Fruit fly (Drosophila melanogaster): ENCODE data around the gene mTerf5.

The mTerf5 gene

DNA sequence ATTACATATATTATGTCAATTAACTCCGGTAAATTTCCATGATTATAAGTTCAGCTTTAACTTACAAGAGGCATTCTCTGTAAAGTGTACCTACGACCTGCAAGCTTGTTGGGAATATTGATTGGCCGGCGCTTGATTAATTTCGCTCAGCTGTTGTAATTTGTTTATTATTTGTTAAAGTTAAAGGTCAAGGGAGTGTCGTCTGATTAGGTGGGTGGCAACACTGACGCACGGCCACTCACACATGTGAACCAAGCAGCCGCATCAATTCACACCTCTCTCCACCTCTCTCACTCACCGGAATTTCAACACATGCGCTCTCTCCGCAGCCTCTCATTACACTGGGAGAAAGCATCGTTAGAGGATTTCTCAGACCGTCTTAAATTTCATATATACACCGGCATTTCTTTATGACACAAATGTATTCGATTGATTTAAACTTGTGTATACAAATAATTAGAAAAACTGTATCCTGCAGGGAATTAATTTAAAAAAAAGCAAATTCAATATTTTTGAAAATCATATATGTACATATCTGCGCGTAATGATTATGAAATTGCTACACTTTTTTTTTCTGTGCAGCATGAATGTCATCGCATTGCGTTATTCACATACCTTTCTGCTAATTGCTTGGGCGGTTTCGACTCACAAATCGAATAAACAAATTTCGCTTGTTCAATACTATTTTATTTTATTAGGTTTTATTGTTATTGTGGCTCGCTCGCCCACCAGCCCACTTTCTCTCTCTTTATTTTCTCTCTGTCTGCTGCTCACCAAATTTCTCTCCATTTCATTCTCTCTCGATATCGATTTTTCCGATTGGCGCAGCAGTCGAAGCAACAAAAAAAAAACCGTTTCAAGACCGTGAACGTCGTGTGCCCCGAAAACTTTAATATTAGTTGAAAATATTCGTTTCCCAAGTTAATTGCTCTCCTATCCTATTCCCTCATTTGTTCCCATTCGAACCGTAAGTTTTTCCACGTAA is 51.2 kb downstream of the mTerf5 start (continued):
- TF ChIP-seq pan (optimal IDR thresholded peaks at IDR 0.05): no peak
- peak in 1 of 2 experiments; percentile 91 for TF ChIP-seq pan (GFP tag; optimal IDR thresholded peaks at IDR 0.05 in 1 of 2, IDR thresholded peaks at IDR 0.05 in 1 of 2)
- TF ChIP-seq CG5953 (GFP tag; IDR thresholded peaks at IDR 0.05): peak; percentile 87
- TF ChIP-seq CG34224 (GFP tag; IDR thresholded peaks at IDR 0.05; ENCODE audit: partially characterized antibody): no peak
- peak; percentile 86 for TF ChIP-seq twi (tag; optimal IDR thresholded peaks at IDR 0.05)
- TF ChIP-seq CG15479 (GFP tag; optimal IDR thresholded peaks at IDR 0.05): peak; percentile 45
- TF ChIP-seq PHDP (tag; optimal IDR thresholded peaks at IDR 0.05): peak; percentile 94
- TF ChIP-seq Elba2 (GFP tag; optimal IDR thresholded peaks at IDR 0.05): peak; percentile 66
- TF ChIP-seq CG13123 (GFP tag; optimal IDR thresholded peaks at IDR 0.05): peak; percentile 81
- peak; percentile 93 for TF ChIP-seq CG4820 (GFP tag; optimal IDR thresholded peaks at IDR 0.05)
- peak; percentile 88 for TF ChIP-seq ttk (GFP tag; IDR thresholded peaks at IDR 0.05)
- peak; percentile 88 for TF ChIP-seq kay (GFP tag; optimal IDR thresholded peaks at IDR 0.05)
- peak; percentile 38; the same call in 1 of the 3 replicates for TF ChIP-seq Doc3 (GFP tag; IDR thresholded peaks at IDR 0.05; ENCODE audit: partially characterized antibody)
- TF ChIP-seq HLH4C (GFP tag; IDR thresholded peaks at IDR 0.05; ENCODE audit: partially characterized antibody): 0 out of 3 replicates have a peak, but pooled peaks have one; percentile 29
- peak; percentile 81; the same call in 2 of the 3 replicates for TF ChIP-seq ken (GFP tag; IDR thresholded peaks at IDR 0.05)
- TF ChIP-seq CG43689 (GFP tag; IDR thresholded peaks at IDR 0.05): peak; percentile 45; the same call in 1 of the 2 replicates
- peak; percentile 83 for TF ChIP-seq CG6272 (GFP tag; IDR thresholded peaks at IDR 0.05)
- TF ChIP-seq HLHmδ (GFP tag; optimal IDR thresholded peaks at IDR 0.05): no peak
- peak; percentile 46 for TF ChIP-seq Neu2 (GFP tag; optimal IDR thresholded peaks at IDR 0.05; ENCODE audit: borderline replicate concordance)
- TF ChIP-seq otp (GFP tag; IDR thresholded peaks at IDR 0.05): peak; percentile 65; the same call in 2 of the 3 replicates
- TF ChIP-seq CG2889 (GFP tag; IDR thresholded peaks at IDR 0.05): peak; percentile 71; the same call in 2 of the 3 replicates
- TF ChIP-seq Rfx (GFP tag; IDR thresholded peaks at IDR 0.05): peak; percentile 84
- peak; percentile 95 for TF ChIP-seq CG12391 (tag; optimal IDR thresholded peaks at IDR 0.05)
- peak; percentile 89 for TF ChIP-seq CG5245 (GFP tag; optimal IDR thresholded peaks at IDR 0.05)
- peak; percentile 74 for TF ChIP-seq btn (GFP tag; optimal IDR thresholded peaks at IDR 0.05)
- TF ChIP-seq chinmo (GFP tag; IDR thresholded peaks at IDR 0.05; ENCODE audit: partially characterized antibody): 0 out of 4 replicates have a peak, but pooled peaks have one; percentile 32
- TF ChIP-seq CG2678 (tag; optimal IDR thresholded peaks at IDR 0.05): peak; percentile 97
- TF ChIP-seq CG10565 (GFP tag; optimal IDR thresholded peaks at IDR 0.05): peak; percentile 73
- peak; percentile 69; the same call in 2 of the 4 replicates for TF ChIP-seq Gug (GFP tag; IDR thresholded peaks at IDR 0.05)
- peak; percentile 54 for TF ChIP-seq dimm (GFP tag; IDR thresholded peaks at IDR 0.05)
- peak; percentile 52 for TF ChIP-seq Hey (tag; optimal IDR thresholded peaks at IDR 0.05)
- peak; percentile 83 for TF ChIP-seq ERR (GFP tag; optimal IDR thresholded peaks at IDR 0.05)
- no peak for TF ChIP-seq Sin3A (optimal IDR thresholded peaks at IDR 0.05)
- TF ChIP-seq CG9215 (GFP tag; IDR thresholded peaks at IDR 0.05): peak; percentile 87
- peak; percentile 26 for TF ChIP-seq ftz-f1 (GFP tag; optimal IDR thresholded peaks at IDR 0.05)
- TF ChIP-seq wor (GFP tag; IDR thresholded peaks at IDR 0.05): peak; percentile 92
- TF ChIP-seq CG18011 (GFP tag; optimal IDR thresholded peaks at IDR 0.05): peak; percentile 75
- peak; percentile 91 for TF ChIP-seq salm (tag; optimal IDR thresholded peaks at IDR 0.05)
- peak; percentile 64; the same call in 1 of the 2 replicates for TF ChIP-seq CG11247 (GFP tag; IDR thresholded peaks at IDR 0.05)
- TF ChIP-seq CG12104 (GFP tag; optimal IDR thresholded peaks at IDR 0.05): peak; percentile 93
- peak; percentile 99 for TF ChIP-seq sens (GFP tag)
- TF ChIP-seq B-H2 (GFP tag; optimal IDR thresholded peaks at IDR 0.05): peak; percentile 91
- TF ChIP-seq CG15601 (tag; optimal IDR thresholded peaks at IDR 0.05): peak; percentile 92
- no peak for TF ChIP-seq CG2129 (GFP tag; IDR thresholded peaks at IDR 0.05; ENCODE audit: partially characterized antibody)
- peak; percentile 91 for TF ChIP-seq CG15696 (tag; optimal IDR thresholded peaks at IDR 0.05)
- TF ChIP-seq Scr (GFP tag; IDR thresholded peaks at IDR 0.05; ENCODE audit: partially characterized antibody): no peak
- peak; percentile 81 for TF ChIP-seq ara (GFP tag; IDR thresholded peaks at IDR 0.05)
